Fruit fly (Drosophila melanogaster) whole organism, embryonic: ENCODE measurements around the gene ana1.

ENCODE experiments used
- B-H2 ChIP-seq: fragments of 200-800 bp; sonication (Bioruptor generic); optimal IDR thresholded peaks from 2 replicates; lab custom pipeline; 2018; ENCODE audit warnings: missing biosample characterization, mild to moderate bottlenecking, missing genetic modification characterization
- BEAF-32 ChIP-seq: fragments of 200-800 bp; sonication (Bioruptor generic); optimal IDR thresholded peaks from 3 replicates; lab custom pipeline; 2017; ENCODE audit warnings: missing biosample characterization, missing genetic modification characterization, mild to moderate bottlenecking, moderate library complexity, missing genetic modification reagents
- CG1024 ChIP-seq: fragments of 200-800 bp; sonication (Bioruptor generic); IDR thresholded peaks from 2 replicates; pipeline ENCODE4 v1.3.6; 2022; ENCODE audit warnings: missing biosample characterization, missing genetic modification characterization
- CG10959 ChIP-seq: fragments of 200-800 bp; sonication (Bioruptor generic); IDR thresholded peaks from 2 replicates; pipeline ENCODE4 v1.3.6; 2022; ENCODE audit warnings: missing biosample characterization, missing genetic modification characterization
- CG12104 ChIP-seq: fragments of 200-800 bp; sonication (Bioruptor generic); optimal IDR thresholded peaks from 3 replicates; lab custom pipeline; 2016; ENCODE audit warnings: missing biosample characterization, missing genetic modification characterization
- CG12299 ChIP-seq: fragments of 200-800 bp; sonication (Bioruptor generic); optimal IDR thresholded peaks from 2 replicates; lab custom pipeline; 2018; ENCODE audit warnings: missing biosample characterization, mild to moderate bottlenecking, missing genetic modification characterization
- CG14441 ChIP-seq: fragments of 200-800 bp; sonication (Bioruptor generic); IDR thresholded peaks from 2 replicates; pipeline ENCODE4 v1.3.6; 2022; ENCODE audit warnings: missing biosample characterization, missing genetic modification characterization
- CG15514 ChIP-seq: fragments of 200-800 bp; sonication (Bioruptor generic); optimal IDR thresholded peaks from 3 replicates; lab custom pipeline; 2017; ENCODE audit warnings: missing biosample characterization, missing genetic modification characterization, mild to moderate bottlenecking, moderate library complexity, missing genetic modification reagents
- CG17328 ChIP-seq: fragments of 200-800 bp; sonication (Bioruptor generic); IDR thresholded peaks from 2 replicates; pipeline ENCODE4 v1.3.6; 2022; ENCODE audit warnings: missing biosample characterization, missing genetic modification characterization
- CG17359 ChIP-seq: fragments of 200-800 bp; sonication (Bioruptor generic); optimal IDR thresholded peaks from 3 replicates; lab custom pipeline; 2018; ENCODE audit warnings: missing biosample characterization, mild to moderate bottlenecking, missing genetic modification characterization, moderate library complexity
- CG17361 ChIP-seq: fragments of 200-800 bp; sonication (Bioruptor generic); IDR thresholded peaks from 3 replicates; pipeline ENCODE4 v1.3.6; 2022; ENCODE audit warnings: missing biosample characterization, missing genetic modification characterization
- CG18011 ChIP-seq: fragments of 200-800 bp; sonication (Bioruptor generic); optimal IDR thresholded peaks from 2 replicates; lab custom pipeline; 2017; ENCODE audit warnings: missing biosample characterization, missing genetic modification characterization, mild to moderate bottlenecking, moderate library complexity, missing genotype
- CG2202 ChIP-seq: fragments of 200-800 bp; sonication (Bioruptor generic); optimal IDR thresholded peaks from 2 replicates; lab custom pipeline; 2018; ENCODE audit warnings: missing biosample characterization, mild to moderate bottlenecking, missing genetic modification characterization
- CG30403 ChIP-seq: fragments of 200-800 bp; sonication (Bioruptor generic); optimal IDR thresholded peaks from 3 replicates; lab custom pipeline; 2016; ENCODE audit warnings: missing biosample characterization, missing genetic modification characterization
- CG31441 ChIP-seq: fragments of 200-800 bp; sonication (Bioruptor generic); IDR thresholded peaks from 2 replicates; pipeline ENCODE4 v1.3.6; 2022; ENCODE audit warnings: missing biosample characterization, missing genetic modification characterization
- CG32767 ChIP-seq: fragments of 200-800 bp; sonication (Bioruptor generic); IDR thresholded peaks from 2 replicates; pipeline ENCODE4 v1.3.6; 2022; ENCODE audit warnings: missing biosample characterization, missing genetic modification characterization
- CG8478 ChIP-seq: fragments of >200 bp; optimal IDR thresholded peaks from 2 replicates; lab custom pipeline; 2018
- CG8765 ChIP-seq: fragments of 200-800 bp; sonication (Bioruptor generic); IDR thresholded peaks from 2 replicates; pipeline ENCODE4 v1.3.6; 2022; ENCODE audit warnings: missing biosample characterization, missing genetic modification characterization
- Camta ChIP-seq: fragments of 200-800 bp; sonication (Bioruptor generic); optimal IDR thresholded peaks from 2 replicates; lab custom pipeline; 2016; ENCODE audit warnings: missing biosample characterization, missing genetic modification characterization
- Dref ChIP-seq: fragments of 200-800 bp; sonication (Bioruptor generic); IDR thresholded peaks from 2 replicates; pipeline ENCODE4 v1.3.6; 2022; ENCODE audit warnings: missing biosample characterization, missing genetic modification characterization
- HLH4C ChIP-seq: fragments of 200-800 bp; sonication (Bioruptor generic); IDR thresholded peaks from 3 replicates; pipeline ENCODE4 v1.3.6; 2022; ENCODE audit warnings: missing biosample characterization, missing genetic modification characterization; ENCODE audit not compliant: partially characterized antibody
- Hr51 ChIP-seq, 2 experiments: fragments of 200-800 bp; sonication (Bioruptor generic); optimal IDR thresholded peaks; 2 replicates in 1 of 2; 3 replicates in 1 of 2; lab custom pipeline; 2016 to 2018; ENCODE audit warnings: missing biosample characterization in 2 of 2, missing genetic modification characterization in 2 of 2, mild to moderate bottlenecking in 1 of 2, moderate library complexity in 1 of 2
- Lim3 ChIP-seq: fragments of 200-800 bp; sonication (Bioruptor generic); IDR thresholded peaks from 2 replicates; pipeline ENCODE4 v1.3.6; 2022; ENCODE audit warnings: missing biosample characterization, missing genetic modification characterization
- MESR4 ChIP-seq: fragments of 200-800 bp; sonication (Bioruptor generic); optimal IDR thresholded peaks from 2 replicates; lab custom pipeline; 2018; ENCODE audit warnings: missing biosample characterization, mild to moderate bottlenecking, missing genetic modification characterization, moderate library complexity
- Nf-YC ChIP-seq: fragments of 200-800 bp; optimal IDR thresholded peaks from 3 replicates; lab custom pipeline; 2019; ENCODE audit warnings: missing biosample characterization, mild to moderate bottlenecking, missing genetic modification characterization, moderate library complexity
- Ptx1 ChIP-seq: fragments of 200-800 bp; sonication (Bioruptor generic); IDR thresholded peaks from 2 replicates; pipeline ENCODE4 v1.3.6; 2022; ENCODE audit warnings: missing biosample characterization, missing genetic modification characterization
- Sin3A ChIP-seq: fragments of >200 bp; optimal IDR thresholded peaks from 2 replicates; lab custom pipeline; 2018
- Xbp1 ChIP-seq: fragments of 200-800 bp; sonication (Bioruptor generic); optimal IDR thresholded peaks from 3 replicates; lab custom pipeline; 2016; ENCODE audit warnings: missing biosample characterization, mild to moderate bottlenecking, missing genetic modification characterization
- ab ChIP-seq: fragments of 200-800 bp; sonication (Bioruptor generic); optimal IDR thresholded peaks from 2 replicates; lab custom pipeline; 2016; ENCODE audit warnings: missing biosample characterization, missing genetic modification characterization
- bbx ChIP-seq: fragments of 200-800 bp; sonication (Bioruptor generic); IDR thresholded peaks from 2 replicates; pipeline ENCODE4 v1.3.6; 2022; ENCODE audit warnings: missing biosample characterization, missing genetic modification characterization; ENCODE audit not compliant: partially characterized antibody
- br ChIP-seq: fragments of >200 bp; optimal IDR thresholded peaks from 2 replicates; lab custom pipeline; 2017
- chinmo ChIP-seq: fragments of 200-800 bp; sonication (Bioruptor generic); IDR thresholded peaks from 4 replicates; pipeline ENCODE4 v1.3.6; 2022; ENCODE audit warnings: missing biosample characterization, missing genetic modification characterization; ENCODE audit not compliant: partially characterized antibody
- dmrt99B ChIP-seq: fragments of 200-800 bp; sonication (Bioruptor generic); optimal IDR thresholded peaks from 2 replicates; lab custom pipeline; 2018; ENCODE audit warnings: missing biosample characterization, mild to moderate bottlenecking, missing genetic modification characterization, moderate library complexity
- en ChIP-seq: fragments of 200-800 bp; sonication (Bioruptor generic); optimal IDR thresholded peaks from 2 replicates; lab custom pipeline; 2016; ENCODE audit warnings: missing biosample characterization, missing genetic modification characterization
- grn ChIP-seq: fragments of 200-800 bp; sonication (Bioruptor generic); optimal IDR thresholded peaks from 3 replicates; lab custom pipeline; 2017; ENCODE audit warnings: missing biosample characterization, missing genetic modification characterization
- ind ChIP-seq: fragments of 200-800 bp; sonication (Bioruptor generic); optimal IDR thresholded peaks from 3 replicates; lab custom pipeline; 2016; ENCODE audit warnings: missing biosample characterization, missing genetic modification characterization
- jing ChIP-seq: fragments of 200-800 bp; sonication (Bioruptor generic); optimal IDR thresholded peaks from 2 replicates; lab custom pipeline; 2018; ENCODE audit warnings: missing biosample characterization, mild to moderate bottlenecking, missing genetic modification characterization
- klu ChIP-seq: fragments of 200-800 bp; sonication (Bioruptor generic); IDR thresholded peaks from 2 replicates; pipeline ENCODE4 v1.3.6; 2022; ENCODE audit warnings: missing biosample characterization, missing genetic modification characterization
- mirr ChIP-seq: fragments of 200-800 bp; sonication (Bioruptor generic); optimal IDR thresholded peaks from 3 replicates; lab custom pipeline; 2018; ENCODE audit warnings: missing biosample characterization, mild to moderate bottlenecking, missing genetic modification characterization
- nerfin-2 ChIP-seq: fragments of 200-800 bp; sonication (Bioruptor generic); IDR thresholded peaks from 2 replicates; pipeline ENCODE4 v1.3.6; 2022; ENCODE audit warnings: missing biosample characterization, missing genetic modification characterization; ENCODE audit not compliant: partially characterized antibody
- p53 ChIP-seq: fragments of 200-800 bp; sonication (Bioruptor generic); optimal IDR thresholded peaks from 2 replicates; lab custom pipeline; 2016; ENCODE audit warnings: missing biosample characterization, missing genetic modification characterization
- psq ChIP-seq: fragments of 200-800 bp; sonication (Bioruptor generic); optimal IDR thresholded peaks from 2 replicates; lab custom pipeline; 2017; ENCODE audit warnings: missing biosample characterization, missing genetic modification characterization
- pum ChIP-seq: fragments of 200-800 bp; sonication (Bioruptor generic); optimal IDR thresholded peaks from 2 replicates; lab custom pipeline; 2016; ENCODE audit warnings: missing biosample characterization, missing genetic modification characterization
- rib ChIP-seq: fragments of 200-800 bp; sonication (Bioruptor generic); IDR thresholded peaks from 2 replicates; pipeline ENCODE4 v1.3.6; 2022; ENCODE audit warnings: missing biosample characterization, missing genetic modification characterization
- scrt ChIP-seq: fragments of 200-800 bp; sonication (Bioruptor generic); optimal IDR thresholded peaks from 2 replicates; lab custom pipeline; 2018; ENCODE audit warnings: missing biosample characterization, mild to moderate bottlenecking, missing genetic modification characterization, moderate library complexity
- sens ChIP-seq: fragments of 200-800 bp; sonication (Bioruptor generic); peaks from one replicate; lab custom pipeline; 2016; ENCODE audit warnings: missing biosample characterization, missing genetic modification characterization
- sna ChIP-seq: fragments of 200-800 bp; sonication (Bioruptor generic); IDR thresholded peaks from 2 replicates; pipeline ENCODE4 v1.3.6; 2022; ENCODE audit warnings: missing biosample characterization, missing genetic modification characterization; ENCODE audit not compliant: partially characterized antibody
- sr ChIP-seq: fragments of 200-800 bp; sonication (Bioruptor generic); IDR thresholded peaks from 3 replicates; pipeline ENCODE4 v1.3.6; 2022; ENCODE audit warnings: missing biosample characterization, missing genetic modification characterization
- stc ChIP-seq: fragments of 200-800 bp; sonication (Bioruptor generic); IDR thresholded peaks from 2 replicates; pipeline ENCODE4 v1.3.6; 2022; ENCODE audit warnings: missing biosample characterization, missing genetic modification characterization
- stwl ChIP-seq: fragments of 200-800 bp; sonication (Bioruptor generic); optimal IDR thresholded peaks from 3 replicates; lab custom pipeline; 2018; ENCODE audit warnings: missing biosample characterization, mild to moderate bottlenecking, missing genetic modification characterization, moderate library complexity
- tx ChIP-seq: fragments of 200-800 bp; sonication (Bioruptor generic); optimal IDR thresholded peaks from 2 replicates; lab custom pipeline; 2016; ENCODE audit warnings: missing biosample characterization, missing genetic modification characterization
- vfl ChIP-seq: fragments of 200-800 bp; sonication (Bioruptor generic); optimal IDR thresholded peaks from 2 replicates; lab custom pipeline; 2016; ENCODE audit warnings: missing biosample characterization, missing genetic modification characterization
- wek ChIP-seq: fragments of 200-800 bp; sonication (Bioruptor generic); optimal IDR thresholded peaks from 3 replicates; lab custom pipeline; 2018; ENCODE audit warnings: missing biosample characterization, mild to moderate bottlenecking, missing genetic modification characterization, moderate library complexity

The ana1 gene

dm6 chr3R:24544388-24544787, 14.0 kb downstream of the ana1 start, which contains the start of gene Esyt2 (continued):
- peak; percentile 93 for TF ChIP-seq scrt (GFP tag; lab: Kevin White, UChicago)
- TF ChIP-seq bbx (GFP tag; lab: Robert Waterston, UW), result peak; percentile 20; the same call in 1 of the 2 replicates
- TF ChIP-seq Dref, result no peak
- TF ChIP-seq CG17361 (GFP tag; lab: Robert Waterston, UW), result no peak
- no peak for TF ChIP-seq CG12104 (GFP tag; lab: Kevin White, UChicago)
- TF ChIP-seq CG8765 (GFP tag; lab: Robert Waterston, UW), result no peak; the same call in 1 of the 2 replicates
- TF ChIP-seq wek (GFP tag; lab: Kevin White, UChicago), result peak; percentile 15
- TF ChIP-seq sens (GFP tag; lab: Kevin White, UChicago), result peak; percentile 38
- TF ChIP-seq CG32767 (GFP tag; lab: Robert Waterston, UW), result no peak
- no peak for TF ChIP-seq nerfin-2 (GFP tag; lab: Robert Waterston, UW)
- TF ChIP-seq Ptx1 (GFP tag; lab: Robert Waterston, UW), result peak; percentile 47
- TF ChIP-seq Camta (GFP tag; lab: Kevin White, UChicago), result no peak
- TF ChIP-seq CG15514 (GFP tag; lab: Kevin White, UChicago), result no peak
- peak; percentile 69 for TF ChIP-seq mirr (GFP tag; lab: Kevin White, UChicago)
- no peak for TF ChIP-seq pum
- no peak for TF ChIP-seq grn (GFP tag; lab: Kevin White, UChicago)
- no peak for TF ChIP-seq MESR4 (GFP tag; lab: Kevin White, UChicago)
- TF ChIP-seq sr (GFP tag; lab: Robert Waterston, UW), result no peak
- peak; percentile 53 for TF ChIP-seq CG14441 (GFP tag; lab: Robert Waterston, UW)
- no peak for TF ChIP-seq Sin3A (lab: Kevin White, UChicago)
- peak; percentile 5 for TF ChIP-seq B-H2 (GFP tag; lab: Kevin White, UChicago)
- TF ChIP-seq ab, result no peak
- no peak for TF ChIP-seq sna (GFP tag; lab: Robert Waterston, UW)
- no peak for TF ChIP-seq Nf-YC (tag; lab: Kevin White, UChicago)
- no peak for TF ChIP-seq chinmo (GFP tag; lab: Robert Waterston, UW)
- TF ChIP-seq tx, result no peak
- no peak for TF ChIP-seq Lim3
- TF ChIP-seq CG30403 (GFP tag; lab: Kevin White, UChicago), result peak; percentile 21
- peak; percentile 26 for TF ChIP-seq Xbp1 (GFP tag; lab: Kevin White, UChicago)
- TF ChIP-seq en, result no peak
- no peak for TF ChIP-seq CG2202 (tag; lab: Kevin White, UChicago)
- TF ChIP-seq Hr51 (GFP tag; optimal IDR thresholded peaks at IDR 0.05; lab: Kevin White, UChicago), result peak in 1 of 2 experiments; percentile 57
- no peak for TF ChIP-seq psq (GFP tag; lab: Kevin White, UChicago)
- peak; percentile 27 for TF ChIP-seq ind
- no peak for TF ChIP-seq CG1024 (GFP tag; lab: Robert Waterston, UW)
- no peak for TF ChIP-seq HLH4C
- TF ChIP-seq CG17328 (GFP tag; lab: Robert Waterston, UW), result no peak
- TF ChIP-seq dmrt99B (tag; lab: Kevin White, UChicago), result peak; percentile 42
- TF ChIP-seq vfl (GFP tag; lab: Kevin White, UChicago), result no peak
- TF ChIP-seq BEAF-32 (GFP tag; lab: Kevin White, UChicago), result no peak
- no peak for TF ChIP-seq rib (GFP tag; lab: Robert Waterston, UW)
- TF ChIP-seq br, result no peak
- peak; percentile 46; the same call in 1 of the 2 replicates for TF ChIP-seq stc
- no peak for TF ChIP-seq jing
- TF ChIP-seq CG17359 (tag; lab: Kevin White, UChicago), result peak; percentile 56
- TF ChIP-seq stwl (tag; lab: Kevin White, UChicago), result no peak
- TF ChIP-seq p53, result no peak
- 0 out of 2 replicates have a peak, but pooled peaks have one; percentile 20 for TF ChIP-seq CG31441
- no peak for TF ChIP-seq CG18011 (GFP tag; lab: Kevin White, UChicago)
- peak; percentile 14 for TF ChIP-seq CG12299 (tag; lab: Kevin White, UChicago)
- TF ChIP-seq CG8478 (lab: Kevin White, UChicago), result no peak
- TF ChIP-seq klu (GFP tag; lab: Robert Waterston, UW), result no peak
- no peak for TF ChIP-seq CG10959
